Worm (Caenorhabditis elegans) whole organism, young adult: Measurements from ENCODE around the gene ins-11.

Experiments
- F57C9.4 ChIP-seq: sonication (generic microtip); optimal IDR thresholded peaks from 2 replicates; lab custom pipeline; 2017; ENCODE audit warnings: mild to moderate bottlenecking, missing genetic modification characterization, missing compliant biosample characterization
- ZK185.1 ChIP-seq: sonication (generic microtip); optimal IDR thresholded peaks from 2 replicates; lab custom pipeline; 2016; ENCODE audit warnings: mild to moderate bottlenecking, missing genetic modification characterization, missing compliant biosample characterization; ENCODE audit not compliant: poor library complexity, severe bottlenecking
- ceh-27 ChIP-seq: fragments of 200-800 bp; sonication (Bioruptor generic); optimal IDR thresholded peaks from 2 replicates; lab custom pipeline; 2018; ENCODE audit warnings: mild to moderate bottlenecking, missing genetic modification characterization, moderate library complexity, missing compliant biosample characterization
- die-1 ChIP-seq: sonication (generic microtip); optimal IDR thresholded peaks from 2 replicates; lab custom pipeline; 2016; ENCODE audit warnings: missing genotype, mild to moderate bottlenecking, missing genetic modification characterization, missing compliant biosample characterization
- efl-1 ChIP-seq: fragments of 150-350 bp; optimal IDR thresholded peaks from 2 replicates; lab custom pipeline; 2014; ENCODE audit warnings: missing biosample characterization, missing genetic modification reagents, missing genetic modification characterization
- him-1 ChIP-seq: sonication (generic microtip); optimal IDR thresholded peaks from 2 replicates; lab custom pipeline; 2016; ENCODE audit warnings: missing genotype, missing genetic modification reagents, missing genetic modification characterization, missing compliant biosample characterization
- nhr-90 ChIP-seq: sonication (generic microtip); optimal IDR thresholded peaks from 2 replicates; lab custom pipeline; 2016; ENCODE audit warnings: missing genotype, mild to moderate bottlenecking, missing genetic modification characterization, missing compliant biosample characterization
- snpc-1.3 ChIP-seq: sonication (generic microtip); optimal IDR thresholded peaks from 2 replicates; lab custom pipeline; 2017; ENCODE audit warnings: missing genetic modification characterization, mild to moderate bottlenecking, missing compliant biosample characterization, antibody characterized with exemption, moderate library complexity, missing genotype, missing genetic modification reagents; ENCODE audit not compliant: insufficient read depth
- unc-62 ChIP-seq: fragments of 150-350 bp; optimal IDR thresholded peaks from 2 replicates; lab custom pipeline; 2014; ENCODE audit warnings: missing biosample characterization, missing genetic modification reagents, missing genetic modification characterization

DNA sequence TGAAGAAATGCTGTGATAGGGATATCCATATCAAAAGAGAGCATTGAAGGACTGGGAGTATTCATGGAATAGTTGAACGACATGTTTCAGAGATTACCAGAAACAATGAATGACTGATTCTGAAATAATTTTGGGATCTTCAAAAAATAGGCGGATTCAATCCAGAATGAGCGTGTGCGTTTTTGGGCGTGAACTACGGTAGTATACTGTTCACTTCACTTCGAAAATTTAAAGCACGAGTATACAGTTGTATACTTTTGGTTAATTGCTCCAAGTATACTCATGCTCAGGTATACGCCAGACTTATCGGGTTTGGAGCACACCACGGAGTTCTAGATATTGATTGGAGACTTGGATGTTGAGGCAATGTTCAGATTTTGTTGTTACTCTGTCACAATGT is 31.2 kb upstream of the ins-11 start, which contains the start of gene tbx-35:
- TF ChIP-seq efl-1 (GFP tag; lab: Kevin White, UChicago) = no peak
- TF ChIP-seq unc-62 (GFP tag; lab: Kevin White, UChicago) = no peak
- no peak for TF ChIP-seq him-1 (tag; lab: Kevin White, UChicago)
- no peak for TF ChIP-seq die-1 (tag; lab: Kevin White, UChicago)
- no peak for TF ChIP-seq F57C9.4 (tag; lab: Kevin White, UChicago)
- TF ChIP-seq nhr-90 (tag; lab: Kevin White, UChicago) = no peak
- no peak for TF ChIP-seq snpc-1.3 (tag; lab: Kevin White, UChicago)
- TF ChIP-seq ceh-27 (GFP tag; lab: Kevin White, UChicago) = no peak
- no peak for TF ChIP-seq ZK185.1 (tag; lab: Kevin White, UChicago)
